Fruit fly (Drosophila melanogaster) whole organism, embryonic: Measurements from ENCODE around the gene Srg3.

Experiments used
- Antp ChIP-seq: fragments of 200-800 bp; sonication (Bioruptor generic); optimal IDR thresholded peaks from 3 replicates; lab custom pipeline; 2016; ENCODE audit warnings: missing biosample characterization, missing genetic modification characterization
- Atf3 ChIP-seq: fragments of 200-800 bp; sonication (Bioruptor generic); optimal IDR thresholded peaks from 3 replicates; lab custom pipeline; 2016; ENCODE audit warnings: missing biosample characterization, missing genetic modification characterization
- B-H1 ChIP-seq: fragments of 200-800 bp; sonication (Bioruptor generic); IDR thresholded peaks from 3 replicates; pipeline ENCODE4 v1.3.6; 2022; ENCODE audit warnings: missing biosample characterization, missing genetic modification characterization
- C15 ChIP-seq: fragments of 200-800 bp; sonication (Bioruptor generic); IDR thresholded peaks from 3 replicates; pipeline ENCODE4 v1.3.6; 2022; ENCODE audit warnings: missing biosample characterization, missing genetic modification characterization
- CG11456 ChIP-seq: fragments of 200-800 bp; sonication (Bioruptor generic); IDR thresholded peaks from 3 replicates; pipeline ENCODE4 v1.3.6; 2022; ENCODE audit warnings: missing biosample characterization, missing genetic modification characterization
- CG11504 ChIP-seq: fragments of 200-800 bp; sonication (Bioruptor generic); optimal IDR thresholded peaks from 3 replicates; lab custom pipeline; 2019; ENCODE audit warnings: missing biosample characterization, mild to moderate bottlenecking, missing genetic modification characterization, moderate library complexity
- CG13624 ChIP-seq: fragments of 200-800 bp; sonication (Bioruptor generic); optimal IDR thresholded peaks from 2 replicates; lab custom pipeline; 2016; ENCODE audit warnings: missing biosample characterization, missing genetic modification characterization
- CG14667 ChIP-seq: fragments of 200-800 bp; sonication (Bioruptor generic); IDR thresholded peaks from 2 replicates; pipeline ENCODE4 v1.3.6; 2022; ENCODE audit warnings: missing biosample characterization, missing genetic modification characterization
- CG18011 ChIP-seq: fragments of 200-800 bp; sonication (Bioruptor generic); optimal IDR thresholded peaks from 2 replicates; lab custom pipeline; 2017; ENCODE audit warnings: missing biosample characterization, missing genetic modification characterization, mild to moderate bottlenecking, moderate library complexity, missing genotype
- CG2116 ChIP-seq: fragments of 200-800 bp; sonication (Bioruptor generic); optimal IDR thresholded peaks from 3 replicates; lab custom pipeline; 2018; ENCODE audit warnings: missing biosample characterization, mild to moderate bottlenecking, missing genetic modification characterization
- CG31224 ChIP-seq: fragments of 200-800 bp; sonication (Bioruptor generic); IDR thresholded peaks from 2 replicates; pipeline ENCODE4 v1.3.6; 2022; ENCODE audit warnings: missing biosample characterization, missing genetic modification characterization
- CG33213 ChIP-seq: fragments of 200-800 bp; sonication (Bioruptor generic); optimal IDR thresholded peaks from 3 replicates; lab custom pipeline; 2016; ENCODE audit warnings: missing biosample characterization, missing genetic modification characterization
- CG3847 ChIP-seq: fragments of 200-800 bp; sonication (Bioruptor generic); IDR thresholded peaks from 2 replicates; pipeline ENCODE4 v1.3.6; 2022; ENCODE audit warnings: missing biosample characterization, missing genetic modification characterization
- CG6175 ChIP-seq: fragments of 200-800 bp; sonication (Bioruptor generic); IDR thresholded peaks from 3 replicates; pipeline ENCODE4 v1.3.6; 2022; ENCODE audit warnings: missing biosample characterization, missing genetic modification characterization
- CG9215 ChIP-seq: fragments of 200-800 bp; sonication (Bioruptor generic); IDR thresholded peaks from 2 replicates; pipeline ENCODE4 v1.3.6; 2022; ENCODE audit warnings: missing biosample characterization, missing genetic modification characterization
- CG9727 ChIP-seq: fragments of 200-800 bp; sonication (Bioruptor generic); optimal IDR thresholded peaks from 3 replicates; lab custom pipeline; 2017; ENCODE audit warnings: missing biosample characterization, mild to moderate bottlenecking, missing genetic modification characterization
- CG9797 ChIP-seq: fragments of 200-800 bp; sonication (Bioruptor generic); optimal IDR thresholded peaks from 3 replicates; lab custom pipeline; 2018; ENCODE audit warnings: missing biosample characterization, mild to moderate bottlenecking, missing genetic modification characterization
- E2f2 ChIP-seq: fragments of 200-800 bp; sonication (Bioruptor generic); IDR thresholded peaks from 2 replicates; pipeline ENCODE4 v1.3.6; 2022; ENCODE audit warnings: missing biosample characterization, missing genetic modification characterization
- Fer3 ChIP-seq: fragments of 200-800 bp; sonication (Bioruptor generic); optimal IDR thresholded peaks from 2 replicates; lab custom pipeline; 2018; ENCODE audit warnings: missing biosample characterization, mild to moderate bottlenecking, missing genetic modification characterization, moderate library complexity
- HHEX ChIP-seq: fragments of 200-800 bp; sonication (Bioruptor generic); optimal IDR thresholded peaks from 3 replicates; lab custom pipeline; 2017; ENCODE audit warnings: missing biosample characterization, mild to moderate bottlenecking, missing genetic modification characterization, missing genetic modification reagents
- HLHmδ ChIP-seq: fragments of 200-800 bp; sonication (Bioruptor generic); optimal IDR thresholded peaks from 2 replicates; lab custom pipeline; 2018; ENCODE audit warnings: missing biosample characterization, mild to moderate bottlenecking, missing genetic modification characterization, moderate library complexity
- HmgD ChIP-seq: fragments of 200-800 bp; sonication (Bioruptor generic); optimal IDR thresholded peaks from 3 replicates; lab custom pipeline; 2016; ENCODE audit warnings: missing biosample characterization, missing genetic modification characterization
- Hmx ChIP-seq: fragments of 200-800 bp; sonication (Bioruptor generic); optimal IDR thresholded peaks from 2 replicates; lab custom pipeline; 2016; ENCODE audit warnings: missing biosample characterization, missing genetic modification characterization
- Mes4 ChIP-seq: fragments of 200-800 bp; sonication (Bioruptor generic); optimal IDR thresholded peaks from 2 replicates; lab custom pipeline; 2016; ENCODE audit warnings: missing biosample characterization, missing genetic modification characterization
- NC2β ChIP-seq: fragments of 200-800 bp; sonication (Bioruptor generic); optimal IDR thresholded peaks from 2 replicates; lab custom pipeline; 2016; ENCODE audit warnings: missing biosample characterization, missing genetic modification characterization
- Nf-YC ChIP-seq: fragments of 200-800 bp; optimal IDR thresholded peaks from 3 replicates; lab custom pipeline; 2019; ENCODE audit warnings: missing biosample characterization, mild to moderate bottlenecking, missing genetic modification characterization, moderate library complexity
- Optix ChIP-seq: fragments of 200-800 bp; sonication (Bioruptor generic); IDR thresholded peaks from 3 replicates; pipeline ENCODE4 v1.3.6; 2022; ENCODE audit warnings: missing biosample characterization, missing genetic modification characterization
- Rfx ChIP-seq: fragments of 200-800 bp; sonication (Bioruptor generic); IDR thresholded peaks from 2 replicates; pipeline ENCODE4 v1.3.6; 2022; ENCODE audit warnings: missing biosample characterization, missing genetic modification characterization
- Rx ChIP-seq: fragments of 200-800 bp; sonication (Bioruptor generic); IDR thresholded peaks from 2 replicates; pipeline ENCODE4 v1.3.6; 2022; ENCODE audit warnings: missing biosample characterization, missing genetic modification characterization
- Xrp1 ChIP-seq: fragments of 200-800 bp; sonication (Bioruptor generic); IDR thresholded peaks from 2 replicates; pipeline ENCODE4 v1.3.6; 2022; ENCODE audit warnings: missing biosample characterization, missing genetic modification characterization
- ap ChIP-seq: fragments of 200-800 bp; sonication (Bioruptor generic); IDR thresholded peaks from 2 replicates; pipeline ENCODE4 v1.3.6; 2022; ENCODE audit warnings: missing biosample characterization, missing genetic modification characterization
- corto ChIP-seq: fragments of 200-800 bp; sonication (Bioruptor generic); optimal IDR thresholded peaks from 2 replicates; lab custom pipeline; 2016; ENCODE audit warnings: missing biosample characterization, mild to moderate bottlenecking, missing genetic modification characterization, moderate library complexity
- crol ChIP-seq: fragments of 200-800 bp; sonication (Bioruptor generic); IDR thresholded peaks from 2 replicates; pipeline ENCODE4 v1.3.6; 2022; ENCODE audit warnings: missing biosample characterization, missing genetic modification characterization
- da ChIP-seq: fragments of 200-800 bp; sonication (Bioruptor generic); optimal IDR thresholded peaks from 2 replicates; lab custom pipeline; 2016; ENCODE audit warnings: missing biosample characterization, missing genetic modification characterization
- danr ChIP-seq: fragments of 200-800 bp; sonication (Bioruptor generic); IDR thresholded peaks from 2 replicates; pipeline ENCODE4 v1.3.6; 2022; ENCODE audit warnings: missing biosample characterization, missing genetic modification characterization
- hkb ChIP-seq, 2 experiments: fragments of 200-800 bp in 1 of 2; fragments of >200 bp in 1 of 2; sonication (Bioruptor generic) in 1 of 2; IDR thresholded peaks in 1 of 2; optimal IDR thresholded peaks in 1 of 2; 2 replicates each; pipeline versions ENCODE4 v1.3.6 to Lab custom; 2017 to 2022; ENCODE audit warnings: missing biosample characterization in 1 of 2, missing genetic modification characterization in 1 of 2
- jing ChIP-seq: fragments of 200-800 bp; sonication (Bioruptor generic); optimal IDR thresholded peaks from 2 replicates; lab custom pipeline; 2018; ENCODE audit warnings: missing biosample characterization, mild to moderate bottlenecking, missing genetic modification characterization
- kah ChIP-seq: fragments of 200-800 bp; sonication (Bioruptor generic); optimal IDR thresholded peaks from 2 replicates; lab custom pipeline; 2018; ENCODE audit warnings: missing biosample characterization, mild to moderate bottlenecking, missing genetic modification characterization
- lab ChIP-seq: fragments of 200-800 bp; sonication (Bioruptor generic); optimal IDR thresholded peaks from 3 replicates; lab custom pipeline; 2017; ENCODE audit warnings: missing biosample characterization, missing genetic modification characterization, mild to moderate bottlenecking, moderate library complexity, missing genetic modification reagents
- mirr ChIP-seq: fragments of 200-800 bp; sonication (Bioruptor generic); optimal IDR thresholded peaks from 3 replicates; lab custom pipeline; 2018; ENCODE audit warnings: missing biosample characterization, mild to moderate bottlenecking, missing genetic modification characterization
- oc ChIP-seq: fragments of 200-800 bp; sonication (Bioruptor generic); optimal IDR thresholded peaks from 2 replicates; lab custom pipeline; 2018; ENCODE audit warnings: missing biosample characterization, mild to moderate bottlenecking, missing genetic modification characterization, moderate library complexity
- pan ChIP-seq, 4 experiments: fragments of >200 bp in 3 of 4; fragments of 200-800 bp in 1 of 4; sonication (Bioruptor generic) in 1 of 4; optimal IDR thresholded peaks in 3 of 4; IDR thresholded peaks in 1 of 4; 2 replicates each; pipeline versions ENCODE4 v1.3.6 to Lab custom; 2017 to 2022; ENCODE audit warnings: missing biosample characterization in 2 of 4, missing genetic modification characterization in 2 of 4, mixed read lengths in 1 of 4
- pb ChIP-seq: fragments of 200-800 bp; sonication (Bioruptor generic); optimal IDR thresholded peaks from 3 replicates; lab custom pipeline; 2016; ENCODE audit warnings: missing biosample characterization, missing genetic modification characterization
- pros ChIP-seq: fragments of 200-800 bp; sonication (Bioruptor generic); optimal IDR thresholded peaks from 3 replicates; lab custom pipeline; 2019; ENCODE audit warnings: missing biosample characterization, mild to moderate bottlenecking, missing genetic modification characterization, moderate library complexity
- rib ChIP-seq: fragments of 200-800 bp; sonication (Bioruptor generic); IDR thresholded peaks from 2 replicates; pipeline ENCODE4 v1.3.6; 2022; ENCODE audit warnings: missing biosample characterization, missing genetic modification characterization
- row ChIP-seq: fragments of 200-800 bp; sonication (Bioruptor generic); IDR thresholded peaks from 3 replicates; pipeline ENCODE4 v1.3.6; 2022; ENCODE audit warnings: missing biosample characterization, missing genetic modification characterization
- slp2 ChIP-seq: fragments of 200-800 bp; sonication (Bioruptor generic); optimal IDR thresholded peaks from 2 replicates; lab custom pipeline; 2016; ENCODE audit warnings: missing biosample characterization, missing genetic modification characterization
- toy ChIP-seq: fragments of 200-800 bp; sonication (Bioruptor generic); IDR thresholded peaks from 2 replicates; pipeline ENCODE4 v1.3.6; 2022; ENCODE audit warnings: missing biosample characterization, missing genetic modification characterization
- usp ChIP-seq: fragments of >200 bp; optimal IDR thresholded peaks from 2 replicates; lab custom pipeline; 2017; ENCODE audit warnings: missing biosample characterization, missing genetic modification characterization
- vvl ChIP-seq: fragments of 200-800 bp; sonication (Bioruptor generic); IDR thresholded peaks from 2 replicates; pipeline ENCODE4 v1.3.6; 2022; ENCODE audit warnings: missing biosample characterization, missing genetic modification characterization
- zen ChIP-seq: fragments of 200-800 bp; sonication (Bioruptor generic); optimal IDR thresholded peaks from 3 replicates; lab custom pipeline; 2018; ENCODE audit warnings: missing biosample characterization, mild to moderate bottlenecking, missing genetic modification characterization, moderate library complexity

Srg3 gene

DNA sequence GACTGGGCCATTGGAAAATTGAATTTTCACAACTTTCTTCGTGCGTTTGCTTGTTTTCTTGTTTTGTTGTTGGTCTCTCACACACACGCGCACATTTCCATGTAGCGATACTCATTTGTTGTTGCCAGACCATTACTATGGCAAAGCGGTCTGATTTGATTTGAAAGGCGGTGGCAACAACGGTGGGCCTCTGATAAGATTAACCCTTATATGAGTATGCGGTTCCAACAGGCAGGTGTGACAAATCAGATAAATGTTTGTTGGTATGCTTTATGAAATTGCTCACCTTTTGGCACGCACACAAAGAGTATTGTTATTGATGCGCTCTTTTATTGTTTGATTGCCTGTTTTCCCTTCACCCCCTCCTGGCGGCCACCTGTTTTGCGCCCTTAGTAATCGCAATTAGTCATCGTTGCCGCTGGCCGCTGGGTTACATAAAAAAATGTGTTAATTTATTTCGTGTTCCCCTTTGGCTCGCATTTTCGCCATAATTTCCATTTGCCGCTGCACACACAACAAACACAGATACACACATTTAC, 4.3 kb downstream of the Srg3 start (continued):
- no peak for TF ChIP-seq CG13624 (GFP tag; lab: Kevin White, UChicago)
- peak; percentile 55; the same call in 1 of the 2 replicates for TF ChIP-seq vvl (GFP tag; lab: Robert Waterston, UW)
- peak; percentile 73 for TF ChIP-seq zen (tag; lab: Kevin White, UChicago)
- TF ChIP-seq pb (GFP tag; lab: Kevin White, UChicago) = no peak
- TF ChIP-seq Rfx (GFP tag; lab: Robert Waterston, UW) = peak; percentile 38
- no peak for TF ChIP-seq C15
- no peak for TF ChIP-seq CG9797 (GFP tag; lab: Kevin White, UChicago)
- no peak for TF ChIP-seq Optix (GFP tag; lab: Robert Waterston, UW)
- peak; percentile 89 for TF ChIP-seq mirr (GFP tag; lab: Kevin White, UChicago)
- peak; percentile 21 for TF ChIP-seq HHEX (GFP tag; lab: Kevin White, UChicago)
- TF ChIP-seq lab (GFP tag; lab: Kevin White, UChicago) = peak; percentile 68
- no peak for TF ChIP-seq pan (optimal IDR thresholded peaks at IDR 0.05; lab: Kevin White, UChicago)
- peak in 1 of 2 experiments; percentile 7 for TF ChIP-seq pan (GFP tag; optimal IDR thresholded peaks at IDR 0.05 in 1 of 2, IDR thresholded peaks at IDR 0.05 in 1 of 2)
- no peak for TF ChIP-seq Xrp1 (GFP tag; lab: Robert Waterston, UW)
- no peak for TF ChIP-seq CG11456 (GFP tag; lab: Robert Waterston, UW)
- TF ChIP-seq CG9727 = no peak
- no peak for TF ChIP-seq oc (tag; lab: Kevin White, UChicago)
- no peak for TF ChIP-seq CG2116
- TF ChIP-seq row (GFP tag; lab: Robert Waterston, UW) = 0 out of 3 replicates have a peak, but pooled peaks have one; percentile 13
- TF ChIP-seq CG11504 (tag; lab: Kevin White, UChicago) = no peak
- TF ChIP-seq CG31224 (GFP tag; lab: Robert Waterston, UW) = no peak
- no peak for TF ChIP-seq usp (GFP tag; lab: Kevin White, UChicago)
- peak; percentile 2 for TF ChIP-seq corto (GFP tag; lab: Kevin White, UChicago)
- TF ChIP-seq CG6175 (GFP tag; lab: Robert Waterston, UW) = peak; percentile 54; the same call in 1 of the 3 replicates
- TF ChIP-seq HmgD (GFP tag; lab: Kevin White, UChicago) = no peak
- TF ChIP-seq toy (GFP tag; lab: Robert Waterston, UW) = no peak
- no peak for TF ChIP-seq ap (GFP tag; lab: Robert Waterston, UW)
- no peak for TF ChIP-seq HLHmδ (GFP tag; lab: Kevin White, UChicago)
- TF ChIP-seq da = no peak
- TF ChIP-seq crol (GFP tag; lab: Robert Waterston, UW) = peak; percentile 56; the same call in 1 of the 2 replicates
- TF ChIP-seq Fer3 = peak; percentile 12
- no peak for TF ChIP-seq CG14667 (GFP tag; lab: Robert Waterston, UW)
- no peak for TF ChIP-seq CG33213 (GFP tag; lab: Kevin White, UChicago)
- no peak for TF ChIP-seq Antp
- no peak for TF ChIP-seq CG3847 (GFP tag; lab: Robert Waterston, UW)
- no peak for TF ChIP-seq slp2 (GFP tag; lab: Kevin White, UChicago)
- no peak for TF ChIP-seq hkb (optimal IDR thresholded peaks at IDR 0.05; lab: Kevin White, UChicago)
- TF ChIP-seq hkb (GFP tag; IDR thresholded peaks at IDR 0.05; lab: Robert Waterston, UW) = no peak
- no peak for TF ChIP-seq NC2β
- TF ChIP-seq danr (GFP tag; lab: Robert Waterston, UW) = no peak
- TF ChIP-seq kah = peak; percentile 38
- TF ChIP-seq jing (GFP tag; lab: Kevin White, UChicago) = no peak
- TF ChIP-seq E2f2 (GFP tag; lab: Robert Waterston, UW) = no peak
- TF ChIP-seq Mes4 (GFP tag; lab: Kevin White, UChicago) = no peak
- TF ChIP-seq CG18011 (GFP tag; lab: Kevin White, UChicago) = no peak
- no peak for TF ChIP-seq CG9215 (GFP tag; lab: Robert Waterston, UW)
- TF ChIP-seq Nf-YC (tag; lab: Kevin White, UChicago) = no peak
- TF ChIP-seq Rx (GFP tag; lab: Robert Waterston, UW) = peak; percentile 29; the same call in 1 of the 2 replicates
- TF ChIP-seq B-H1 = no peak
- no peak for TF ChIP-seq Atf3 (GFP tag; lab: Kevin White, UChicago)
- no peak for TF ChIP-seq Hmx (GFP tag; lab: Kevin White, UChicago)
- peak; percentile 59 for TF ChIP-seq pros (GFP tag; lab: Kevin White, UChicago)
- TF ChIP-seq rib = peak; percentile 23; the same call in 1 of the 2 replicates
